Worm (Caenorhabditis elegans): ENCODE measurements around the gene nlp-78.

The nlp-78 gene

ce11 chrII:9113759-9114158, 22.2 kb upstream of the nlp-78 start:
- TF ChIP-seq nhr-71 (tag; optimal IDR thresholded peaks at IDR 0.05) (peak; percentile 19), sup-37 (GFP tag; optimal IDR thresholded peaks at IDR 0.05) (no peak), unc-98 (GFP tag; IDR thresholded peaks at IDR 0.05) (no peak), snu-23 (GFP tag; optimal IDR thresholded peaks at IDR 0.05) (peak; percentile 8), hlh-4 (tag; optimal IDR thresholded peaks at IDR 0.05) (no peak), ceh-8 (GFP tag; optimal IDR thresholded peaks at IDR 0.05) (no peak), elt-3 (tag; optimal IDR thresholded peaks at IDR 0.05) (peak in 1 of 6 experiments; percentile 45), unc-130 (tag; optimal IDR thresholded peaks at IDR 0.05) (peak; percentile 3), C34B4.2 (tag; optimal IDR thresholded peaks at IDR 0.05) (no peak), tlp-1 (tag; optimal IDR thresholded peaks at IDR 0.05) (no peak), nhr-85 (tag) (peak; percentile 61), dpl-1 (GFP tag; optimal IDR thresholded peaks at IDR 0.05) (peak in 2 of 3 experiments; percentile 2 to 10), lin-35 (GFP tag; optimal IDR thresholded peaks at IDR 0.05) (peak in 1 of 2 experiments; percentile 57), egl-13 (tag; optimal IDR thresholded peaks at IDR 0.05) (no peak), nhr-12 (tag; optimal IDR thresholded peaks at IDR 0.05) (no peak), lin-14 (GFP tag; optimal IDR thresholded peaks at IDR 0.05) (peak; percentile 45), lsy-2 (tag; optimal IDR thresholded peaks at IDR 0.05) (peak; percentile 3 to 54), elt-2 (tag; optimal IDR thresholded peaks at IDR 0.05) (peak; percentile 23), nhr-20 (tag; optimal IDR thresholded peaks at IDR 0.05) (peak; percentile 2), ceh-88 (GFP tag; IDR thresholded peaks at IDR 0.05) (no peak), blmp-1 (tag; optimal IDR thresholded peaks at IDR 0.05) (peak; percentile 60), mdl-1 (tag; optimal IDR thresholded peaks at IDR 0.05) (peak in 1 of 2 experiments; percentile 9), tbx-2 (tag; optimal IDR thresholded peaks at IDR 0.05) (peak; percentile 5), jun-1 (tag; optimal IDR thresholded peaks at IDR 0.05) (no peak), C04F5.9 (tag; optimal IDR thresholded peaks at IDR 0.05) (no peak), zip-4 (GFP tag; optimal IDR thresholded peaks at IDR 0.05) (no peak), ztf-4 (tag; optimal IDR thresholded peaks at IDR 0.05) (peak; percentile 9)

ce11 chrII:9114972-9115371, 21.0 kb upstream of the nlp-78 start:
- TF ChIP-seq nhr-85 (tag) (peak; percentile 34), jun-1 (tag; optimal IDR thresholded peaks at IDR 0.05) (no peak), hlh-17 (GFP tag; optimal IDR thresholded peaks at IDR 0.05; ENCODE audit: borderline replicate concordance) (no peak), lsy-2 (tag; optimal IDR thresholded peaks at IDR 0.05) (no peak)

- TF ChIP-seq nhr-84 (tag; optimal IDR thresholded peaks at IDR 0.05) (no peak), unc-62 (GFP tag; optimal IDR thresholded peaks at IDR 0.05) (no peak), swsn-7 (tag; optimal IDR thresholded peaks at IDR 0.05) (no peak), pqm-1 (tag; optimal IDR thresholded peaks at IDR 0.05) (no peak), lsy-2 (tag; optimal IDR thresholded peaks at IDR 0.05) (no peak), lin-15B (tag; optimal IDR thresholded peaks at IDR 0.05) (no peak), sox-4 (tag; optimal IDR thresholded peaks at IDR 0.05) (peak; percentile 4), ets-5 (GFP tag; IDR thresholded peaks at IDR 0.05) (no peak), ztf-4 (tag; optimal IDR thresholded peaks at IDR 0.05) (no peak), sup-37 (GFP tag; optimal IDR thresholded peaks at IDR 0.05) (no peak), sptf-1 (tag; optimal IDR thresholded peaks at IDR 0.05) (no peak), hpl-2 (GFP tag; optimal IDR thresholded peaks at IDR 0.05) (no peak), nhr-12 (tag; optimal IDR thresholded peaks at IDR 0.05) (no peak), aha-1 (tag; optimal IDR thresholded peaks at IDR 0.05) (no peak), pax-3 (tag; optimal IDR thresholded peaks at IDR 0.05) (no peak), lin-14 (GFP tag; optimal IDR thresholded peaks at IDR 0.05) (peak; percentile 47), C16A3.4 (tag; optimal IDR thresholded peaks at IDR 0.05) (no peak), mep-1 (tag; optimal IDR thresholded peaks at IDR 0.05) (no peak), nhr-11 (tag; optimal IDR thresholded peaks at IDR 0.05) (peak; percentile 25), alr-1 (tag; optimal IDR thresholded peaks at IDR 0.05; ENCODE audit: borderline replicate concordance) (no peak), zag-1 (tag; optimal IDR thresholded peaks at IDR 0.05) (no peak), nhr-71 (tag; optimal IDR thresholded peaks at IDR 0.05) (peak; percentile 76), elt-2 (tag; optimal IDR thresholded peaks at IDR 0.05) (no peak), jun-1 (tag; optimal IDR thresholded peaks at IDR 0.05) (no peak), dsc-1 (tag; optimal IDR thresholded peaks at IDR 0.05) (no peak), unc-98 (GFP tag; IDR thresholded peaks at IDR 0.05) (no peak), grh-1 (GFP tag; IDR thresholded peaks at IDR 0.05) (no peak), nhr-76 (tag; optimal IDR thresholded peaks at IDR 0.05) (no peak), lir-3 (tag; optimal IDR thresholded peaks at IDR 0.05; ENCODE audit: poor library complexity) (no peak), C34B4.2 (tag; optimal IDR thresholded peaks at IDR 0.05) (no peak), fkh-8 (tag; optimal IDR thresholded peaks at IDR 0.05) (peak; percentile 86), tbx-2 (tag; optimal IDR thresholded peaks at IDR 0.05) (no peak)
Measured at ce11 chrII:9115644-9116043, 20.3 kb upstream of the nlp-78 start.
